Worm (Caenorhabditis elegans) whole organism, young adult: ENCODE data around the gene madf-1.

Experiments used
- B0019.2 ChIP-seq: fragments of 200-800 bp; sonication (Bioruptor generic); conservative IDR thresholded peaks from 2 replicates; pipeline ENCODE4 v1.3.6; 2022; ENCODE audit warnings: missing genetic modification reagents, missing genetic modification characterization, missing compliant biosample characterization
- B0035.1 ChIP-seq: sonication (generic microtip); optimal IDR thresholded peaks from 2 replicates; lab custom pipeline; 2016; ENCODE audit warnings: missing genetic modification characterization, mild to moderate bottlenecking, missing compliant biosample characterization, missing genotype, missing genetic modification reagents
- cebp-1 ChIP-seq, 2 experiments: fragments of 200-800 bp in 1 of 2; sonication (Bioruptor generic) in 1 of 2; sonication (generic microtip) in 1 of 2; IDR thresholded peaks in 1 of 2; optimal IDR thresholded peaks in 1 of 2; 2 replicates each; pipeline versions ENCODE4 v1.3.6 to Lab custom; 2017 to 2022; ENCODE audit warnings: missing compliant biosample characterization in 2 of 2, missing genetic modification characterization in 2 of 2, mild to moderate bottlenecking in 1 of 2, missing genetic modification reagents in 1 of 2, moderate library complexity in 1 of 2
- efl-1 ChIP-seq: fragments of 150-350 bp; optimal IDR thresholded peaks from 2 replicates; lab custom pipeline; 2014; ENCODE audit warnings: missing biosample characterization, missing genetic modification reagents, missing genetic modification characterization
- egl-44 ChIP-seq: fragments of 200-800 bp; sonication (Bioruptor generic); IDR thresholded peaks from 2 replicates; pipeline ENCODE4 v1.3.6; 2022; ENCODE audit warnings: missing genetic modification reagents, missing genetic modification characterization, missing compliant biosample characterization
- pha-4 ChIP-seq: fragments of 150-350 bp; sonication (generic microtip); optimal IDR thresholded peaks from 2 replicates; lab custom pipeline; 2014; ENCODE audit warnings: missing biosample characterization, missing genetic modification reagents, missing genetic modification characterization
- snpc-4 ChIP-seq, 5 experiments: fragments of 150-350 bp in 1 of 5; sonication (generic microtip) in 4 of 5; optimal IDR thresholded peaks; 2 replicates each; lab custom pipeline; 2014 to 2018; ENCODE audit warnings: missing genetic modification characterization in 5 of 5, missing biosample characterization in 3 of 5, antibody characterized with exemption in 2 of 5, mild to moderate bottlenecking in 2 of 5, missing compliant biosample characterization in 2 of 5, missing genotype in 2 of 5, moderate library complexity in 2 of 5, missing genetic modification reagents in 1 of 5
- unc-62 ChIP-seq: fragments of 150-350 bp; optimal IDR thresholded peaks from 2 replicates; lab custom pipeline; 2014; ENCODE audit warnings: missing biosample characterization, missing genetic modification reagents, missing genetic modification characterization
- ztf-26 ChIP-seq: sonication (generic microtip); optimal IDR thresholded peaks from 2 replicates; lab custom pipeline; 2017; ENCODE audit warnings: missing genetic modification characterization, missing compliant biosample characterization

ce11 chrIV:873174-873788 lies 41.6 kb upstream of the madf-1 start:
- TF ChIP-seq ztf-26 (tag; lab: Kevin White, UChicago) (no peak), B0019.2 (GFP tag; lab: Robert Waterston, UW) (no peak), efl-1 (no peak), snpc-4 (GFP tag; optimal IDR thresholded peaks at IDR 0.05; lab: Kevin White, UChicago) (no peak), snpc-4 (tag; optimal IDR thresholded peaks at IDR 0.05; lab: Kevin White, UChicago) (peak in 1 of 4 experiments; percentile 37), unc-62 (GFP tag; lab: Kevin White, UChicago) (no peak), B0035.1 (tag; lab: Kevin White, UChicago) (no peak), pha-4 (tag; lab: Kevin White, UChicago) (no peak), egl-44 (GFP tag; lab: Robert Waterston, UW) (no peak), cebp-1 (GFP tag; IDR thresholded peaks at IDR 0.05; lab: Robert Waterston, UW) (no peak), cebp-1 (tag; optimal IDR thresholded peaks at IDR 0.05; lab: Kevin White, UChicago) (peak; percentile 22)
